Worm (Caenorhabditis elegans): ENCODE measurements around the gene srh-52.

DNA sequence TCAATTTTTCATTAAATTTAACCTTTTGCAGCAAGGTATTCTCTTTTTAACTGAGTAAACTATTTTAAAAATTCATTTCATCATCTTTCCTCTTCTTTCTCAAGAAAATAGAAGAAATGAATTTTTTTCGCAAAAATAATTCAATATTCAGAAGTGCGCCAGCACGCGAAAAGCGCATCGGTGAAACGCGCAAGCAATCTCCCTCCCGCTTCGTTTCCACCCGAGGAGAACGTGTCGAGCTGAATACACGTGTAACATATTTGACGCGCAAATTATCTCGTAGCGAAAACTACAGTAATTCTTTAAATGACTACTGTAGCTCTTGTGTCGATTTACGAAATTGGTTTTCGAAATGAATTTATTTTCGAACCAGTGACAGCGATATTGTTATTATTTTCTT is 15.9 kb upstream of the srh-52 start:
- TF ChIP-seq lin-13 (GFP tag; optimal IDR thresholded peaks at IDR 0.05) (no peak), unc-39 (tag; optimal IDR thresholded peaks at IDR 0.05) (no peak), lsy-2 (tag; optimal IDR thresholded peaks at IDR 0.05) (no peak), Y55F3AM.14 (GFP tag; optimal IDR thresholded peaks at IDR 0.05) (no peak), nhr-237 (tag; optimal IDR thresholded peaks at IDR 0.05) (no peak), ztf-11 (tag; optimal IDR thresholded peaks at IDR 0.05) (no peak), peb-1 (tag; optimal IDR thresholded peaks at IDR 0.05) (no peak), mdl-1 (tag; optimal IDR thresholded peaks at IDR 0.05) (no peak)

Measured in whole organism, L2 larva.